Worm (Caenorhabditis elegans) whole organism, L1 larva: Measurements from ENCODE around the gene ZC204.17.

ENCODE experiments used
- C04F5.9 ChIP-seq: sonication (generic microtip); optimal IDR thresholded peaks from 2 replicates; lab custom pipeline; 2016; ENCODE audit warnings: missing genetic modification characterization, missing compliant biosample characterization
- C34B4.2 ChIP-seq: sonication (generic microtip); optimal IDR thresholded peaks from 2 replicates; lab custom pipeline; 2017; ENCODE audit warnings: mild to moderate bottlenecking, missing genetic modification characterization, missing compliant biosample characterization
- aha-1 ChIP-seq: fragments of 150-350 bp; optimal IDR thresholded peaks from 2 replicates; lab custom pipeline; 2014; ENCODE audit warnings: missing biosample characterization, missing genetic modification characterization
- ama-1 ChIP-seq: fragments of 150-350 bp; optimal IDR thresholded peaks from 2 replicates; lab custom pipeline; 2014
- ceh-82 ChIP-seq, 3 experiments: fragments of 150-350 bp in 1 of 3; sonication (generic microtip) in 2 of 3; optimal IDR thresholded peaks; 2 replicates each; lab custom pipeline; 2014 to 2017; ENCODE audit warnings: missing biosample characterization in 3 of 3, missing genetic modification characterization in 3 of 3
- ceh-88 ChIP-seq: fragments of 200-800 bp; sonication (Bioruptor generic); IDR thresholded peaks from 2 replicates; pipeline ENCODE4 v1.3.6; 2022; ENCODE audit warnings: missing genetic modification characterization, missing compliant biosample characterization
- ces-1 ChIP-seq: fragments of 150-350 bp; optimal IDR thresholded peaks from 2 replicates; lab custom pipeline; 2014; ENCODE audit warnings: missing biosample characterization, missing genetic modification reagents, missing genetic modification characterization
- efl-1 ChIP-seq, 4 experiments: fragments of 150-350 bp; optimal IDR thresholded peaks in 3 of 4; peaks in 1 of 4; 1 replicate in 1 of 4; 2 replicates in 3 of 4; lab custom pipeline; 2014; ENCODE audit warnings: missing biosample characterization in 2 of 4, missing genetic modification characterization in 2 of 4, missing genetic modification reagents in 2 of 4
- efl-3 ChIP-seq: fragments of 200-800 bp; sonication (Bioruptor generic); optimal IDR thresholded peaks from 2 replicates; lab custom pipeline; 2018; ENCODE audit warnings: mild to moderate bottlenecking, missing genetic modification characterization, missing compliant biosample characterization
- elt-2 ChIP-seq: sonication (generic microtip); optimal IDR thresholded peaks from 2 replicates; lab custom pipeline; 2016; ENCODE audit warnings: missing genetic modification characterization, mild to moderate bottlenecking, inconsistent platforms, missing compliant biosample characterization, missing genetic modification reagents
- ets-5 ChIP-seq: fragments of 200-800 bp; sonication (Bioruptor generic); IDR thresholded peaks from 2 replicates; pipeline ENCODE4 v1.3.6; 2022; ENCODE audit warnings: missing genetic modification characterization, missing compliant biosample characterization
- fkh-10 ChIP-seq: sonication (generic microtip); optimal IDR thresholded peaks from 2 replicates; lab custom pipeline; 2017; ENCODE audit warnings: missing biosample characterization, missing genetic modification reagents, missing genetic modification characterization
- fkh-4 ChIP-seq: sonication (generic microtip); optimal IDR thresholded peaks from 2 replicates; lab custom pipeline; 2016; ENCODE audit warnings: missing compliant biosample characterization, missing genetic modification characterization, borderline replicate concordance
- fkh-8 ChIP-seq: sonication (generic microtip); optimal IDR thresholded peaks from 2 replicates; lab custom pipeline; 2016; ENCODE audit warnings: mild to moderate bottlenecking, missing genetic modification characterization, missing compliant biosample characterization
- fos-1 ChIP-seq: fragments of 150-350 bp; optimal IDR thresholded peaks from 2 replicates; lab custom pipeline; 2014; ENCODE audit warnings: missing biosample characterization, missing genetic modification characterization
- hlh-17 ChIP-seq: fragments of 200-800 bp; sonication (Bioruptor generic); optimal IDR thresholded peaks from 2 replicates; lab custom pipeline; 2018; ENCODE audit warnings: missing genetic modification characterization, mild to moderate bottlenecking, missing compliant biosample characterization, moderate library complexity, borderline replicate concordance
- hlh-4 ChIP-seq: sonication (generic microtip); optimal IDR thresholded peaks from 2 replicates; lab custom pipeline; 2016; ENCODE audit warnings: mild to moderate bottlenecking, missing genetic modification characterization, missing compliant biosample characterization
- irx-1 ChIP-seq: sonication (generic microtip); optimal IDR thresholded peaks from 2 replicates; lab custom pipeline; 2016; ENCODE audit warnings: missing genetic modification characterization, missing compliant biosample characterization
- isw-1 ChIP-seq: fragments of 200-800 bp; sonication (Bioruptor generic); IDR thresholded peaks from 2 replicates; pipeline ENCODE4 v1.3.6; 2022; ENCODE audit warnings: missing genetic modification characterization, missing compliant biosample characterization
- lin-13 ChIP-seq: fragments of 150-350 bp; optimal IDR thresholded peaks from 2 replicates; lab custom pipeline; 2014; ENCODE audit warnings: missing biosample characterization, missing genetic modification reagents, missing genetic modification characterization
- lin-14 ChIP-seq: fragments of 200-800 bp; sonication (Bioruptor generic); optimal IDR thresholded peaks from 2 replicates; lab custom pipeline; 2018; ENCODE audit warnings: mild to moderate bottlenecking, missing genetic modification characterization, moderate library complexity, missing compliant biosample characterization
- lin-35 ChIP-seq, 2 experiments: fragments of 150-350 bp; optimal IDR thresholded peaks; 2 replicates each; lab custom pipeline; 2014; ENCODE audit warnings: missing biosample characterization in 2 of 2, missing genetic modification characterization in 2 of 2, missing genetic modification reagents in 2 of 2
- lir-3 ChIP-seq: sonication (generic microtip); optimal IDR thresholded peaks from 2 replicates; lab custom pipeline; 2016; ENCODE audit warnings: mild to moderate bottlenecking, missing genetic modification characterization, moderate library complexity, missing compliant biosample characterization; ENCODE audit not compliant: poor library complexity
- lsy-2 ChIP-seq, 2 experiments: fragments of 150-350 bp; optimal IDR thresholded peaks; 2 replicates each; lab custom pipeline; 2014; ENCODE audit warnings: missing biosample characterization in 2 of 2, missing genetic modification characterization in 2 of 2
- mab-9 ChIP-seq: fragments of 200-800 bp; sonication (Bioruptor generic); IDR thresholded peaks from 2 replicates; pipeline ENCODE4 v1.3.6; 2022; ENCODE audit warnings: missing genetic modification reagents, missing genetic modification characterization, missing compliant biosample characterization
- mef-2 ChIP-seq: fragments of 150-350 bp; optimal IDR thresholded peaks from 2 replicates; lab custom pipeline; 2014; ENCODE audit warnings: missing biosample characterization, missing genetic modification characterization
- nhr-19 ChIP-seq: fragments of 200-800 bp; sonication (Bioruptor generic); conservative IDR thresholded peaks from 2 replicates; pipeline ENCODE4 v1.3.6; 2022; ENCODE audit warnings: missing genetic modification characterization, missing compliant biosample characterization
- nhr-47 ChIP-seq: sonication (generic microtip); optimal IDR thresholded peaks from 2 replicates; lab custom pipeline; 2016; ENCODE audit warnings: mild to moderate bottlenecking, missing genetic modification characterization, moderate library complexity, missing compliant biosample characterization
- nhr-77 ChIP-seq: fragments of 150-350 bp; optimal IDR thresholded peaks from 2 replicates; lab custom pipeline; 2014; ENCODE audit warnings: missing biosample characterization, missing genetic modification characterization
- nhr-84 ChIP-seq: sonication (generic microtip); optimal IDR thresholded peaks from 2 replicates; lab custom pipeline; 2017; ENCODE audit warnings: missing biosample characterization, missing genetic modification characterization
- nhr-85 ChIP-seq: sonication (generic microtip); peaks from one replicate; lab custom pipeline; 2016; ENCODE audit warnings: missing genetic modification characterization, inconsistent platforms, missing compliant biosample characterization
- nhr-90 ChIP-seq: sonication (generic microtip); optimal IDR thresholded peaks from 2 replicates; lab custom pipeline; 2016; ENCODE audit warnings: mild to moderate bottlenecking, missing genetic modification characterization, missing compliant biosample characterization; ENCODE audit not compliant: poor library complexity
- pag-3 ChIP-seq: sonication (generic microtip); optimal IDR thresholded peaks from 2 replicates; lab custom pipeline; 2017; ENCODE audit warnings: missing genetic modification characterization, mild to moderate bottlenecking, missing compliant biosample characterization, antibody characterized with exemption, borderline replicate concordance; ENCODE audit not compliant: insufficient read depth
- pax-3 ChIP-seq: fragments of 200-800 bp; sonication (Bioruptor generic); optimal IDR thresholded peaks from 2 replicates; lab custom pipeline; 2018; ENCODE audit warnings: mild to moderate bottlenecking, missing genetic modification characterization, moderate library complexity, missing compliant biosample characterization
- skn-1 ChIP-seq: fragments of 150-350 bp; optimal IDR thresholded peaks from 2 replicates; lab custom pipeline; 2014; ENCODE audit warnings: missing biosample characterization, missing genetic modification characterization
- sox-4 ChIP-seq: sonication (generic microtip); optimal IDR thresholded peaks from 2 replicates; lab custom pipeline; 2016; ENCODE audit warnings: missing genetic modification characterization, missing compliant biosample characterization
- sptf-1 ChIP-seq: fragments of 150-350 bp; optimal IDR thresholded peaks from 2 replicates; lab custom pipeline; 2014; ENCODE audit warnings: missing biosample characterization, missing genetic modification characterization
- sup-37 ChIP-seq: fragments of 200-800 bp; sonication (Bioruptor generic); optimal IDR thresholded peaks from 2 replicates; lab custom pipeline; 2018; ENCODE audit warnings: mild to moderate bottlenecking, missing genetic modification characterization, missing compliant biosample characterization
- swsn-7 ChIP-seq: sonication (generic microtip); optimal IDR thresholded peaks from 2 replicates; lab custom pipeline; 2016; ENCODE audit warnings: missing genetic modification characterization, missing compliant biosample characterization
- tbx-2 ChIP-seq: sonication (generic microtip); optimal IDR thresholded peaks from 2 replicates; lab custom pipeline; 2016; ENCODE audit warnings: missing genetic modification characterization, missing compliant biosample characterization
- tlp-1 ChIP-seq: fragments of 150-350 bp; optimal IDR thresholded peaks from 2 replicates; lab custom pipeline; 2014; ENCODE audit warnings: missing biosample characterization, missing genetic modification characterization
- unc-130 ChIP-seq: fragments of 150-350 bp; optimal IDR thresholded peaks from 2 replicates; lab custom pipeline; 2017; ENCODE audit warnings: missing biosample characterization, missing genetic modification characterization, inconsistent platforms
- unc-86 ChIP-seq: sonication (generic microtip); optimal IDR thresholded peaks from 2 replicates; lab custom pipeline; 2016; ENCODE audit warnings: missing genetic modification characterization, missing compliant biosample characterization
- unc-98 ChIP-seq: fragments of 200-800 bp; sonication (Bioruptor generic); IDR thresholded peaks from 2 replicates; pipeline ENCODE4 v1.3.6; 2022; ENCODE audit warnings: missing genetic modification characterization, missing compliant biosample characterization
- xbp-1 ChIP-seq: sonication (generic microtip); optimal IDR thresholded peaks from 2 replicates; lab custom pipeline; 2016; ENCODE audit warnings: missing genetic modification characterization, missing compliant biosample characterization
- zag-1 ChIP-seq: fragments of 150-350 bp; optimal IDR thresholded peaks from 2 replicates; lab custom pipeline; 2014; ENCODE audit warnings: missing biosample characterization, missing genetic modification characterization
- zip-4 ChIP-seq: fragments of 200-800 bp; sonication (Bioruptor generic); optimal IDR thresholded peaks from 2 replicates; lab custom pipeline; 2018; ENCODE audit warnings: mild to moderate bottlenecking, missing genetic modification characterization, moderate library complexity, missing compliant biosample characterization
- ztf-11 ChIP-seq, 2 experiments: sonication (generic microtip); optimal IDR thresholded peaks; 2 replicates each; lab custom pipeline; 2016 to 2017; ENCODE audit warnings: missing genetic modification characterization in 2 of 2, missing biosample characterization in 1 of 2, missing compliant biosample characterization in 1 of 2
- ztf-4 ChIP-seq: fragments of 150-350 bp; optimal IDR thresholded peaks from 2 replicates; lab custom pipeline; 2014; ENCODE audit warnings: missing biosample characterization, missing genetic modification characterization

The ZC204.17 gene

DNA sequence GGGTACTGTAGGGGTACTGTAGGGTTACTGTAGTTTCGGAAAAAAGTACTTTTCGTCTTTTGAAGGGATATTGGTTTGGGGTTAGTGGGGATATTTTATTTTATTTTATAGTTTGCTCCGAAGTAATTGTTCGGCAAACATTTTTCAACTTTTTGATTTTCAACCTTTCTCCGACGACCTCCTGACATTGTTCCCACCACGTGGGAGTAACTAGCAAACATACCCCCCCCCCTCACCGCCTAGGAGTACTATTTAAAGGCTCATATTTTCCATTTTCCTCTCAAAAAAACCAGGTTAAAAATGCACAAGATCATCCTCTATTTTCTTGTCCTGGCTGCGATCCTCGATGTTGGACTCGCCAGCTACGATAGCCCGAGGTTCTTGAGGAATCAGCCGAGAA, 19.9 kb upstream of the ZC204.17 start, which contains the start of gene srlf-29:
TSS of gene srlf-29 (plus strand) at position 301 of the 400 bp plus-strand sequence.
- TF ChIP-seq tbx-2 (tag; lab: Kevin White, UChicago) (no peak), nhr-77 (tag; lab: Kevin White, UChicago) (no peak), aha-1 (no peak), sup-37 (no peak), efl-1 (optimal IDR thresholded peaks at IDR 0.05; lab: Kevin White, UChicago) (no peak), efl-1 (GFP tag; optimal IDR thresholded peaks at IDR 0.05 in 1 of 2; lab: Kevin White, UChicago) (no peak), C04F5.9 (tag; lab: Kevin White, UChicago) (no peak), elt-2 (tag; lab: Kevin White, UChicago) (no peak), ztf-11 (tag; optimal IDR thresholded peaks at IDR 0.05; lab: Kevin White, UChicago) (no peak), irx-1 (tag; lab: Kevin White, UChicago) (no peak), unc-130 (tag; lab: Kevin White, UChicago) (no peak), hlh-17 (GFP tag; lab: Kevin White, UChicago) (no peak), fos-1 (no peak), xbp-1 (tag; lab: Kevin White, UChicago) (no peak)

DNA sequence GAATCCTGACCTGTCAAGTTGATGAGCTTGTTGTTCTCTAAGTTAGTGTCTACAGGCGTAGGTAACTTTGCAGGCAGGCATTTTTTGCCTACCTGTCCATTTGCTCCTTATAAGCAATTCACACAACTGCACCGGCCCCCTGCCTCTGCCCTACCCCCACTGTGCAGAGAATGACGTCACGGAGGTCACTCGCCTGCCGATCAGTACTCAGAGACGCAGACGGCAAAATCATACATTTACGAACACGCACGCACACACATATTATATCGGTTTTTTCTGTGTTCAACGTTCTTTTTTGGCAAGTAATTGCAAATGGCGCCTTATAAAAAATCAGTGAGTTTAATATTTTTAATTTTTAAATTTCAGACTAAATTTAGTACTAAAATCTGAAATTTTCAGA, 17.4 kb upstream of the ZC204.17 start, which contains the start of gene duxl-1:
TSS of gene duxl-1 (plus strand) at position 184 of the 400 bp plus-strand sequence.
- TF ChIP-seq zip-4 (GFP tag; lab: Kevin White, UChicago), result no peak
- TF ChIP-seq nhr-90 (tag; lab: Kevin White, UChicago), result peak; percentile 21
- TF ChIP-seq lsy-2 (tag; optimal IDR thresholded peaks at IDR 0.05; lab: Kevin White, UChicago), result peak in 1 of 2 experiments; percentile 38
- no peak for TF ChIP-seq tbx-2 (tag; lab: Kevin White, UChicago)
- no peak for TF ChIP-seq unc-98
- no peak for TF ChIP-seq aha-1
- peak in 1 of 2 experiments; percentile 44 for TF ChIP-seq lin-35 (GFP tag; optimal IDR thresholded peaks at IDR 0.05; lab: Kevin White, UChicago)
- no peak for TF ChIP-seq nhr-47 (tag; lab: Kevin White, UChicago)
- no peak for TF ChIP-seq unc-86 (tag; lab: Kevin White, UChicago)
- no peak for TF ChIP-seq fkh-10 (GFP tag; lab: Kevin White, UChicago)
- peak; percentile 7 for TF ChIP-seq nhr-85 (tag; lab: Kevin White, UChicago)
- no peak for TF ChIP-seq isw-1 (GFP tag; lab: Robert Waterston, UW)
- TF ChIP-seq ces-1 (GFP tag; lab: Kevin White, UChicago), result no peak
- TF ChIP-seq hlh-4 (tag; lab: Kevin White, UChicago), result no peak
- TF ChIP-seq pag-3 (tag; lab: Kevin White, UChicago), result no peak
- TF ChIP-seq nhr-84, result no peak
- TF ChIP-seq skn-1, result no peak
- TF ChIP-seq hlh-17 (GFP tag; lab: Kevin White, UChicago), result no peak
- no peak for TF ChIP-seq C34B4.2 (tag; lab: Kevin White, UChicago)
- no peak for TF ChIP-seq lin-13 (GFP tag; lab: Kevin White, UChicago)
- TF ChIP-seq efl-3 (GFP tag; lab: Kevin White, UChicago), result no peak
- no peak for TF ChIP-seq lir-3
- TF ChIP-seq sptf-1, result no peak
- TF ChIP-seq pax-3, result no peak
- no peak for TF ChIP-seq C04F5.9 (tag; lab: Kevin White, UChicago)
- TF ChIP-seq ceh-88 (GFP tag; lab: Robert Waterston, UW), result no peak
- TF ChIP-seq nhr-19 (GFP tag; lab: Robert Waterston, UW), result no peak
- no peak for TF ChIP-seq xbp-1 (tag; lab: Kevin White, UChicago)
- TF ChIP-seq tlp-1 (tag; lab: Kevin White, UChicago), result no peak
- no peak for TF ChIP-seq fkh-8
- TF ChIP-seq unc-130 (tag; lab: Kevin White, UChicago), result no peak
- TF ChIP-seq elt-2 (tag; lab: Kevin White, UChicago), result peak; percentile 3
- TF ChIP-seq swsn-7 (tag; lab: Kevin White, UChicago), result no peak
- TF ChIP-seq ztf-11 (tag; optimal IDR thresholded peaks at IDR 0.05; lab: Kevin White, UChicago), result no peak
- no peak for TF ChIP-seq fkh-4 (tag; lab: Kevin White, UChicago)
- peak; percentile 63 for TF ChIP-seq lin-14 (GFP tag; lab: Kevin White, UChicago)
- peak in 1 of 3 experiments; percentile 9 for TF ChIP-seq ceh-82 (tag; optimal IDR thresholded peaks at IDR 0.05; lab: Kevin White, UChicago)
- TF ChIP-seq nhr-77 (tag; lab: Kevin White, UChicago), result no peak
- no peak for TF ChIP-seq ztf-4 (tag; lab: Kevin White, UChicago)
- no peak for TF ChIP-seq zag-1
- no peak for TF ChIP-seq fos-1
- TF ChIP-seq ets-5 (GFP tag; lab: Robert Waterston, UW), result no peak
- no peak for TF ChIP-seq sox-4 (tag; lab: Kevin White, UChicago)
- TF ChIP-seq mab-9 (GFP tag; lab: Robert Waterston, UW), result no peak
- no peak for TF ChIP-seq ama-1
- no peak for TF ChIP-seq mef-2 (tag; lab: Kevin White, UChicago)
